Worm (Caenorhabditis elegans): ENCODE measurements around the gene T07D4.5.

ce11 chrII:8854874-8855273 is 29.3 kb downstream of the T07D4.5 start:
- TF ChIP-seq ref-1 (GFP tag; conservative IDR thresholded peaks at IDR 0.05) (no peak), tab-1 (GFP tag; IDR thresholded peaks at IDR 0.05) (no peak), klf-2 (GFP tag; conservative IDR thresholded peaks at IDR 0.05) (no peak), ztf-23 (GFP tag; IDR thresholded peaks at IDR 0.05) (no peak), ztf-29 (GFP tag; IDR thresholded peaks at IDR 0.05) (no peak), cog-1 (tag; optimal IDR thresholded peaks at IDR 0.05) (no peak), T22C8.4 (GFP tag; IDR thresholded peaks at IDR 0.05) (no peak), med-1 (GFP tag; optimal IDR thresholded peaks at IDR 0.05; ENCODE audit: insufficient read depth) (no peak)
